Fruit fly (Drosophila melanogaster) whole organism, embryonic: ENCODE results near the gene CG32448.

Experiments used
- CG42726 ChIP-seq: fragments of 200-800 bp; sonication (Bioruptor generic); IDR thresholded peaks from 2 replicates; pipeline ENCODE4 v1.3.6; 2022; ENCODE audit warnings: missing biosample characterization, missing genetic modification characterization; ENCODE audit not compliant: partially characterized antibody
- D19A ChIP-seq: fragments of 200-800 bp; optimal IDR thresholded peaks from 3 replicates; lab custom pipeline; 2019; ENCODE audit warnings: missing biosample characterization, mild to moderate bottlenecking, missing genetic modification characterization, moderate library complexity
- Drgx ChIP-seq: fragments of 200-800 bp; sonication (Bioruptor generic); IDR thresholded peaks from 2 replicates; pipeline ENCODE4 v1.3.6; 2022; ENCODE audit warnings: missing biosample characterization, missing genetic modification characterization
- Taf1 ChIP-seq: fragments of 200-800 bp; sonication (Bioruptor generic); IDR thresholded peaks from 2 replicates; pipeline ENCODE4 v1.3.6; 2022; ENCODE audit warnings: missing biosample characterization, missing genetic modification characterization
- Xbp1 ChIP-seq: fragments of 200-800 bp; sonication (Bioruptor generic); optimal IDR thresholded peaks from 3 replicates; lab custom pipeline; 2016; ENCODE audit warnings: missing biosample characterization, mild to moderate bottlenecking, missing genetic modification characterization
- ken ChIP-seq: fragments of 200-800 bp; sonication (Bioruptor generic); IDR thresholded peaks from 3 replicates; pipeline ENCODE4 v1.3.6; 2022; ENCODE audit warnings: missing biosample characterization, missing genetic modification characterization
- z ChIP-seq: fragments of 200-800 bp; sonication (Bioruptor generic); IDR thresholded peaks from 3 replicates; pipeline ENCODE4 v1.3.6; 2022; ENCODE audit warnings: missing biosample characterization, missing genetic modification characterization

DNA sequence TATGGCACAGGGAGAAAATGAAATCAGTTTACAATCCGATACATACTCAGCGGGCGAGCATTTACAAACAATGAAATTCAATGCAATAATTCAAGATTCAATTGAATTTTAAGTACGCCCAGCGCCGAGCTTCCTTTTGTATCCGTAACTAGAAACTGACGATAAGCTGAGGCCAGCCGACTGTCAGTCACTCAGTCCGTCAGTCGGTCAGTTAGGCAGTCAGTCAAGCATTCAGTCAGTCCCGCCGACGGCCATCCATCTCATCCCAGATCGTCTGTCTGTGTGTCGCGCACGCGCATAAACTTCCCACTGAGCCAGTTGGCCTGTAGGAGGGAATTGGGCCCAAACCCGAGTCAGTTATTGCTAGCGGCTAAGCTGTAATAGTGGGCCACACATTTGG is 8.8 kb downstream of the CG32448 start:
- no peak for TF ChIP-seq Drgx (GFP tag; lab: Robert Waterston, UW)
- no peak for TF ChIP-seq Xbp1 (GFP tag; lab: Kevin White, UChicago)
- TF ChIP-seq CG42726 (GFP tag; lab: Robert Waterston, UW): no peak
- no peak for TF ChIP-seq ken (GFP tag; lab: Robert Waterston, UW)
- no peak for TF ChIP-seq z (GFP tag; lab: Robert Waterston, UW)
- TF ChIP-seq D19A (tag; lab: Kevin White, UChicago): no peak
- no peak for TF ChIP-seq Taf1 (GFP tag; lab: Robert Waterston, UW)
